Worm (Caenorhabditis elegans): ENCODE measurements around the gene F54D12.1.

DNA sequence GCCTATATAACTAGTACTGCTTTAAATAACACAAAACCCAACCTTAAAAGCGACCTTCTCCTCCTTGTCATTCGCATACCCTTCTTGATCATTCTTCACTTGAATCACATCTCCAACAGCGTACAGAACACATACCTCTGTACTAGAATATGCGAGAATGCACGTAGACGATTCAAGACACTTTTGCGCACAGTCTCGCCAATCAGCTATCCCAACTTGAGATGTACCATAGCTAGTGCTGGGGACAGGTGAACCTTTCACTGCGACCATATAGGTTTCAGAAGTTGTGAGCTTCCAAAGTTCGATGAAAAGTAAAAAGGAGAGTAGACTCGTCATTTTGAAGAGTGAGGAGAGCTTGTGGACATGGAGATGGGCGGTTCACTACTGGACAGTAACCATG is 2.5 kb upstream of the F54D12.1 start, which contains the start of gene F54D12.8:
- TF ChIP-seq nhr-77 (tag; optimal IDR thresholded peaks at IDR 0.05) (no peak), lin-39 (tag; optimal IDR thresholded peaks at IDR 0.05) (no peak), blmp-1 (tag; optimal IDR thresholded peaks at IDR 0.05; ENCODE audit: insufficient read depth) (no peak), ceh-16 (tag; optimal IDR thresholded peaks at IDR 0.05) (no peak), sma-3 (GFP tag; optimal IDR thresholded peaks at IDR 0.05) (no peak), ama-1 (optimal IDR thresholded peaks at IDR 0.05) (no peak), nhr-10 (tag; optimal IDR thresholded peaks at IDR 0.05) (no peak), fos-1 (tag; optimal IDR thresholded peaks at IDR 0.05) (no peak), R02D3.7 (tag; optimal IDR thresholded peaks at IDR 0.05) (no peak), snpc-4 (tag; optimal IDR thresholded peaks at IDR 0.05) (no peak), unc-39 (tag; optimal IDR thresholded peaks at IDR 0.05) (no peak), nhr-12 (tag; optimal IDR thresholded peaks at IDR 0.05) (no peak), elt-3 (tag; optimal IDR thresholded peaks at IDR 0.05) (no peak), mab-5 (tag; optimal IDR thresholded peaks at IDR 0.05) (no peak)
